Fruit fly (Drosophila melanogaster): Measurements from ENCODE around the gene CG42831.
A peak's percentile ranks its signal among the peaks of the same experiment; 100 is the strongest.

Gene CG42831

DNA sequence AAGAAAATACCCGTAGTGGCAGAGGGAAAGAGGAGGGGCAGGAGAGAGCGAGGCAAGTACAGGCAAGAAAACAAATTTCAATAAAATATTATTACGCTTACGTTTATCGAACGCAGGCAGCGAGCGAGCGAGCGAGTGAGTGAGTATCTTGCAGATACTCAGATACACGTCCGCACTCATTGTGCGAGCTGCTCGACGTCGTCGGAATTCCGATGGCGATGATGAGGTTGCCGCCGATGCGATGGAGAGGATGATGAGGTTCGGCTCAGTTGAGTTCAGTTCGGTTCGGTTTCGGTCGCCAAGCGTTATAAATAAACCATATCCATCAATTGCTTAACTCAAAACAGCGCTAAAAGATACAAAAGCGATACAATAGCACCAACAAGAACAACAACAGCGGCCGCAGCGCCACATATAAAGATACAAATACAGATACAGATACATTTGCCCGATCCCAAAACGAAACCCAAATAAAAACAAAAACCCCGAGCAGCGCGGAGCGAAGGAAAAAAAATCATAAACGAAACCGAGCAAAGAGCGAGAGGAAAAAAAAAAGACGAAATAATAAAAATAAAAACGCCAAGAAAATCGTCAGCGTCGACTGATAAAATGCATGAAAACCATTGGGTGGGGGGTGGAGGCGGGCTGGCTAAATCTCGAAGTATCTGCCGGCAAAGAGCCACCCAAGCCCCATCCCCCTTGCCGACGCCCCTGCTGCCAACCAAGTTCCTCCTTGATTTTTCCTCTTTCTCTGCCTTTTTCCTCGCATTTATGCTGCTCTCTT, 37.9 kb downstream of the CG42831 start (continued):
- TF ChIP-seq Sry-δ (GFP tag; optimal IDR thresholded peaks at IDR 0.05) (no peak), CG9817 (tag; optimal IDR thresholded peaks at IDR 0.05) (no peak), CG9215 (GFP tag; IDR thresholded peaks at IDR 0.05) (no peak), mam (GFP tag; optimal IDR thresholded peaks at IDR 0.05) (peak; percentile 20), Hsf (GFP tag; optimal IDR thresholded peaks at IDR 0.05) (no peak), CG4328 (GFP tag; optimal IDR thresholded peaks at IDR 0.05) (no peak), ro (GFP tag; IDR thresholded peaks at IDR 0.05) (no peak), lbe (GFP tag; optimal IDR thresholded peaks at IDR 0.05) (peak; percentile 83), Fer3 (tag; optimal IDR thresholded peaks at IDR 0.05) (no peak), Optix (GFP tag; IDR thresholded peaks at IDR 0.05) (no peak), Med (GFP tag) (peak; percentile 62), CG6272 (GFP tag; IDR thresholded peaks at IDR 0.05) (no peak), Mad (GFP tag; optimal IDR thresholded peaks at IDR 0.05) (no peak), Tbp (GFP tag; optimal IDR thresholded peaks at IDR 0.05) (no peak), Ets97D (GFP tag; optimal IDR thresholded peaks at IDR 0.05) (no peak), nerfin-2 (GFP tag; IDR thresholded peaks at IDR 0.05; ENCODE audit: partially characterized antibody) (no peak), zf30C (GFP tag; optimal IDR thresholded peaks at IDR 0.05) (no peak), bcd (GFP tag; optimal IDR thresholded peaks at IDR 0.05) (no peak), ewg (GFP tag; optimal IDR thresholded peaks at IDR 0.05) (no peak), Meics (GFP tag; optimal IDR thresholded peaks at IDR 0.05) (peak; percentile 9), Atf6 (GFP tag; IDR thresholded peaks at IDR 0.05) (no peak), Hr3 (GFP tag; optimal IDR thresholded peaks at IDR 0.05) (no peak), gsb-n (tag; optimal IDR thresholded peaks at IDR 0.05) (no peak), CG15269 (tag; optimal IDR thresholded peaks at IDR 0.05) (no peak), Dp (GFP tag; optimal IDR thresholded peaks at IDR 0.05) (no peak), dysf (GFP tag; IDR thresholded peaks at IDR 0.05) (peak; percentile 38; the same call in 1 of the 3 replicates), stc (GFP tag; IDR thresholded peaks at IDR 0.05) (no peak), D (optimal IDR thresholded peaks at IDR 0.05) (no peak), D (GFP tag; optimal IDR thresholded peaks at IDR 0.05) (no peak), CG14667 (GFP tag; IDR thresholded peaks at IDR 0.05) (no peak), Oaz (GFP tag; IDR thresholded peaks at IDR 0.05) (no peak), CG1602 (GFP tag; optimal IDR thresholded peaks at IDR 0.05) (no peak), mirr (GFP tag; optimal IDR thresholded peaks at IDR 0.05) (peak; percentile 41), CG1024 (GFP tag; IDR thresholded peaks at IDR 0.05) (no peak), Pdp1 (GFP tag; optimal IDR thresholded peaks at IDR 0.05) (peak in 1 of 2 experiments; percentile 49), crc (GFP tag; optimal IDR thresholded peaks at IDR 0.05) (no peak), odd (GFP tag; optimal IDR thresholded peaks at IDR 0.05) (no peak), CG10147 (GFP tag; optimal IDR thresholded peaks at IDR 0.05) (no peak), bigmax (GFP tag; optimal IDR thresholded peaks at IDR 0.05) (no peak), CG2889 (GFP tag; IDR thresholded peaks at IDR 0.05) (no peak), BEAF-32 (GFP tag; optimal IDR thresholded peaks at IDR 0.05) (no peak), CG14050 (GFP tag; IDR thresholded peaks at IDR 0.05) (no peak), ind (GFP tag; optimal IDR thresholded peaks at IDR 0.05) (no peak), CG10209 (GFP tag; optimal IDR thresholded peaks at IDR 0.05) (no peak), ems (GFP tag; optimal IDR thresholded peaks at IDR 0.05) (no peak), CG31224 (GFP tag; IDR thresholded peaks at IDR 0.05) (no peak), Sox102F (GFP tag; optimal IDR thresholded peaks at IDR 0.05) (no peak), CG1832 (GFP tag; optimal IDR thresholded peaks at IDR 0.05) (peak; percentile 22), CG10543 (GFP tag; optimal IDR thresholded peaks at IDR 0.05) (peak; percentile 70), Atf3 (GFP tag; optimal IDR thresholded peaks at IDR 0.05) (no peak), CG6175 (GFP tag; IDR thresholded peaks at IDR 0.05) (no peak)

All from whole organism, embryonic.